Fruit fly (Drosophila melanogaster): ENCODE data around the gene ctp.
A peak's percentile ranks its signal among the peaks of the same experiment; 100 is the strongest.

ctp gene

dm6 chrX:4692963-4693362, 5.4 kb downstream of the ctp start:
- TF ChIP-seq usp (GFP tag; optimal IDR thresholded peaks at IDR 0.05) (no peak), foxo (GFP tag; optimal IDR thresholded peaks at IDR 0.05) (no peak), Jra (GFP tag; optimal IDR thresholded peaks at IDR 0.05) (no peak), CG9705 (GFP tag; optimal IDR thresholded peaks at IDR 0.05) (no peak), lola (GFP tag; optimal IDR thresholded peaks at IDR 0.05) (no peak), Vsx2 (GFP tag; optimal IDR thresholded peaks at IDR 0.05; ENCODE audit: partially characterized antibody) (no peak), Dif (GFP tag; optimal IDR thresholded peaks at IDR 0.05; ENCODE audit: partially characterized antibody) (no peak), psq (GFP tag; optimal IDR thresholded peaks at IDR 0.05) (no peak), woc (GFP tag; optimal IDR thresholded peaks at IDR 0.05) (no peak), CrebA (GFP tag; optimal IDR thresholded peaks at IDR 0.05; ENCODE audit: borderline replicate concordance) (no peak), tai (GFP tag; optimal IDR thresholded peaks at IDR 0.05) (no peak)

- TF ChIP-seq CG9705 (GFP tag; optimal IDR thresholded peaks at IDR 0.05) = no peak
- no peak for TF ChIP-seq Rel (GFP tag; optimal IDR thresholded peaks at IDR 0.05)
- TF ChIP-seq Rel (tag; optimal IDR thresholded peaks at IDR 0.05) = no peak
Observed at dm6 chrX:4694104-4694503, 6.5 kb downstream of the ctp start.

- no peak for TF ChIP-seq sv (GFP tag; optimal IDR thresholded peaks at IDR 0.05)
- TF ChIP-seq Dfd (GFP tag; optimal IDR thresholded peaks at IDR 0.05) = peak; percentile 84
Observed at dm6 chrX:4699370-4699769, 11.8 kb downstream of the ctp start.

dm6 chrX:4699775-4700174, 12.2 kb downstream of the ctp start:
- TF ChIP-seq sv (GFP tag; optimal IDR thresholded peaks at IDR 0.05) (no peak), CG9705 (GFP tag; optimal IDR thresholded peaks at IDR 0.05) (no peak), HLH106 (tag; optimal IDR thresholded peaks at IDR 0.05) (peak; percentile 6), tai (GFP tag; optimal IDR thresholded peaks at IDR 0.05) (no peak), Sp1 (GFP tag; optimal IDR thresholded peaks at IDR 0.05) (no peak), usp (GFP tag; optimal IDR thresholded peaks at IDR 0.05) (no peak), fru (GFP tag; optimal IDR thresholded peaks at IDR 0.05) (peak; percentile 20), foxo (GFP tag; optimal IDR thresholded peaks at IDR 0.05) (peak in 1 of 2 experiments; percentile 23), h (GFP tag; optimal IDR thresholded peaks at IDR 0.05) (peak; percentile 7), Rel (GFP tag; optimal IDR thresholded peaks at IDR 0.05) (no peak), Rel (tag; optimal IDR thresholded peaks at IDR 0.05) (no peak), Hr83 (GFP tag; optimal IDR thresholded peaks at IDR 0.05; ENCODE audit: poor library complexity, severe bottlenecking) (no peak)

dm6 chrX:4702118-4702517, 14.5 kb downstream of the ctp start, which contains the start of gene Pdha:
Gene Pdha, plus strand, starts transcription at chrX:4702284.
- TF ChIP-seq Vsx2 (GFP tag; optimal IDR thresholded peaks at IDR 0.05; ENCODE audit: partially characterized antibody) (peak; percentile 66), tai (GFP tag; optimal IDR thresholded peaks at IDR 0.05) (no peak), Myc (optimal IDR thresholded peaks at IDR 0.05) (no peak)

dm6 chrX:4702804-4703414, 15.3 kb downstream of the ctp start:
- TF ChIP-seq psq (GFP tag; optimal IDR thresholded peaks at IDR 0.05) (peak; percentile 24), Hr78 (GFP tag; optimal IDR thresholded peaks at IDR 0.05) (no peak)

- TF ChIP-seq CrebA (GFP tag; optimal IDR thresholded peaks at IDR 0.05; ENCODE audit: borderline replicate concordance) (no peak), Hr78 (GFP tag; optimal IDR thresholded peaks at IDR 0.05) (no peak), h (GFP tag; optimal IDR thresholded peaks at IDR 0.05) (no peak), Vsx2 (GFP tag; optimal IDR thresholded peaks at IDR 0.05; ENCODE audit: partially characterized antibody) (no peak), jim (GFP tag; optimal IDR thresholded peaks at IDR 0.05) (no peak), dsf (GFP tag; optimal IDR thresholded peaks at IDR 0.05; ENCODE audit: borderline replicate concordance) (no peak), Hr83 (GFP tag; optimal IDR thresholded peaks at IDR 0.05; ENCODE audit: poor library complexity, severe bottlenecking) (no peak), Dfd (GFP tag; optimal IDR thresholded peaks at IDR 0.05) (no peak), Abd-B (GFP tag; optimal IDR thresholded peaks at IDR 0.05) (no peak), Sp1 (GFP tag; optimal IDR thresholded peaks at IDR 0.05) (no peak), woc (GFP tag; optimal IDR thresholded peaks at IDR 0.05) (no peak), Jra (GFP tag; optimal IDR thresholded peaks at IDR 0.05) (no peak), Hnf4 (GFP tag; optimal IDR thresholded peaks at IDR 0.05) (no peak), foxo (GFP tag; optimal IDR thresholded peaks at IDR 0.05) (no peak), fru (GFP tag; optimal IDR thresholded peaks at IDR 0.05) (no peak), sv (GFP tag; optimal IDR thresholded peaks at IDR 0.05) (no peak)
Observed at dm6 chrX:4705009-4705408, 17.4 kb downstream of the ctp start, which contains the start of gene CG7024. Gene CG7024, plus strand, starts transcription at chrX:4705309.
